Worm (Caenorhabditis elegans) whole organism, midembryonic: ENCODE measurements around the gene klp-12.

Experiments used
- flt-1 ChIP-seq: fragments of 200-800 bp; sonication (Bioruptor generic); IDR thresholded peaks from 2 replicates; pipeline ENCODE4 v1.3.6; 2022; ENCODE audit warnings: missing genetic modification characterization, missing compliant biosample characterization
- ref-1 ChIP-seq: fragments of 200-800 bp; sonication (Bioruptor generic); conservative IDR thresholded peaks from 2 replicates; pipeline ENCODE4 v1.3.6; 2022; ENCODE audit warnings: missing genetic modification reagents, missing genetic modification characterization, missing compliant biosample characterization
- ztf-23 ChIP-seq: fragments of 200-800 bp; sonication (Bioruptor generic); IDR thresholded peaks from 2 replicates; pipeline ENCODE4 v1.3.6; 2022; ENCODE audit warnings: missing genetic modification reagents, missing genetic modification characterization, missing compliant biosample characterization

- TF ChIP-seq flt-1 (GFP tag; lab: Robert Waterston, UW) (no peak), ztf-23 (GFP tag; lab: Robert Waterston, UW) (no peak), ref-1 (GFP tag; lab: Robert Waterston, UW) (no peak)
Measured at ce11 chrIV:11349747-11350146, 9.9 kb downstream of the klp-12 start.
